Fruit fly (Drosophila melanogaster) whole organism: Measurements from ENCODE around the gene CG44153.

Experiments used
- CG8478 ChIP-seq: fragments of >200 bp; optimal IDR thresholded peaks from 2 replicates; lab custom pipeline; 2018; ENCODE audit warnings: inconsistent platforms
- Dll ChIP-seq: fragments of >200 bp; optimal IDR thresholded peaks from 2 replicates; lab custom pipeline; 2017
- EcR ChIP-seq, 2 experiments: fragments of >200 bp; optimal IDR thresholded peaks; 2 replicates each; lab custom pipeline; 2017; ENCODE audit warnings: missing biosample characterization in 2 of 2, missing genetic modification characterization in 2 of 2, missing genetic modification reagents in 2 of 2
- pan ChIP-seq: fragments of >200 bp; optimal IDR thresholded peaks from 2 replicates; lab custom pipeline; 2017
- psq ChIP-seq: fragments of >200 bp; optimal IDR thresholded peaks from 2 replicates; lab custom pipeline; 2017
- usp ChIP-seq: fragments of >200 bp; optimal IDR thresholded peaks from 2 replicates; lab custom pipeline; 2017; ENCODE audit warnings: missing biosample characterization, missing genetic modification characterization, mixed read lengths

CG44153 gene

DNA sequence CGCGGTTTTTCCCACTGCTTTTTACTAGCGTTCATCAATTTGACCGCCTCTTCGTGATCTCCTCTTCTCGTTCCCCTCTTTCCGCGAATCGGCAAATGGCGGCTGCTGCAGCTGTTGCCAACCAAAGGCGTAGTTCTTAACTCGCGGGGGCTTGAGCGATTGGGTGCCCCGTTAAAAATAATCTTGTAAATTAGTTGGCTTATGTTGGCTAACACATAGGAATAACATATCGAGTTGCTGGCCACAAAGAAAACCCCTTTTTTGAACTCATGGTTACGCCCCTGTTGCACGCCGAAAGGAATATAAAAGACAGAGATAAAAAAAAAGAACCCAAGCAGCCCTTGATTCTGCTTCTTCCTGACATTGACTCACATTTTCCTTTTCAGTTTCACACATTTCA is 122.8 kb downstream of the CG44153 start:
- no peak for TF ChIP-seq pan (lab: Kevin White, UChicago)
- no peak for TF ChIP-seq CG8478 (lab: Kevin White, UChicago)
- no peak for TF ChIP-seq usp
- no peak for TF ChIP-seq EcR (GFP tag; optimal IDR thresholded peaks at IDR 0.05; lab: Kevin White, UChicago)

- no peak for TF ChIP-seq EcR (GFP tag; optimal IDR thresholded peaks at IDR 0.05; lab: Kevin White, UChicago)
- TF ChIP-seq usp = no peak
- no peak for TF ChIP-seq CG8478 (lab: Kevin White, UChicago)
- no peak for TF ChIP-seq Dll
- TF ChIP-seq psq (lab: Kevin White, UChicago) = no peak
- TF ChIP-seq pan (lab: Kevin White, UChicago) = no peak
Observed at dm6 chr2L:10056705-10057104, 123.4 kb downstream of the CG44153 start, which contains the start of gene Pen. TSS of gene Pen (plus strand) at chr2L:10056900.

- TF ChIP-seq CG8478 (lab: Kevin White, UChicago) (no peak), EcR (GFP tag; optimal IDR thresholded peaks at IDR 0.05; lab: Kevin White, UChicago) (no peak), psq (lab: Kevin White, UChicago) (no peak), pan (lab: Kevin White, UChicago) (no peak)
Observed at dm6 chr2L:10053583-10054263, 126.3 kb downstream of the CG44153 start, which contains the start of gene Cpr31A. TSS of gene Cpr31A (plus strand) at chr2L:10054213.

- TF ChIP-seq CG8478 (lab: Kevin White, UChicago) (no peak), Dll (no peak), usp (no peak), psq (lab: Kevin White, UChicago) (no peak), EcR (GFP tag; optimal IDR thresholded peaks at IDR 0.05; lab: Kevin White, UChicago) (no peak), pan (lab: Kevin White, UChicago) (no peak)
Observed at dm6 chr2L:10049280-10049679, 130.8 kb downstream of the CG44153 start, which contains the start of gene CG33301. TSS of gene CG33301 (plus strand) at chr2L:10049580.

DNA sequence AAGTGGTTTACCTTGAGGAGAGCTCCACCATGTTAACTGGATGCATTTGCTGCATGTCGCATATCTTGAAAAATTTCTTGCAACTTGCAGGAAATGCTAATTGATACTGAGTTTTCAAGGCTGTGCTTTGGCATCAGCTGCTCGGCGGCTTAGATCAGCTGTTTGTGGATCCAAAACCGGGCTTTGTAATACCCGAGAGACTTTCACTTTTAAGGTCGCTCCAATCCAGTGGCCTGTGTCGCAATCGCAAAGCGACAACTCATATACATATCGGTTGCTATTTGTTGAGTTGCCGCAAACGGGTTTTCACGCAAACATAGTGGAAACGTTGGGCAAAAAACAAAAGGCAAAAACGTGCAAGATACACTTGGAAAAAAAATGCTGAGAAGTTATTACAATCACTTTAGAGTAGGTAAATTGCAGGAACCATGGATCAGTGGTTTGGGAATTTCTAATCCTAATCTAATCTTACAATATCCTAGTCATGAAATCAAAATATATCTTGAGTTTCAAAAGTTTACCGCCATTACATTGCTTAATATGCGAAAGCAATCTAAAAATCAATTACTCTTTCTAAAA is 144.2 kb downstream of the CG44153 start:
- TF ChIP-seq Dll = no peak
- no peak for TF ChIP-seq psq (lab: Kevin White, UChicago)
- TF ChIP-seq pan (lab: Kevin White, UChicago) = no peak
- TF ChIP-seq CG8478 (lab: Kevin White, UChicago) = no peak
- no peak for TF ChIP-seq EcR (GFP tag; optimal IDR thresholded peaks at IDR 0.05; lab: Kevin White, UChicago)
- TF ChIP-seq usp = no peak

DNA sequence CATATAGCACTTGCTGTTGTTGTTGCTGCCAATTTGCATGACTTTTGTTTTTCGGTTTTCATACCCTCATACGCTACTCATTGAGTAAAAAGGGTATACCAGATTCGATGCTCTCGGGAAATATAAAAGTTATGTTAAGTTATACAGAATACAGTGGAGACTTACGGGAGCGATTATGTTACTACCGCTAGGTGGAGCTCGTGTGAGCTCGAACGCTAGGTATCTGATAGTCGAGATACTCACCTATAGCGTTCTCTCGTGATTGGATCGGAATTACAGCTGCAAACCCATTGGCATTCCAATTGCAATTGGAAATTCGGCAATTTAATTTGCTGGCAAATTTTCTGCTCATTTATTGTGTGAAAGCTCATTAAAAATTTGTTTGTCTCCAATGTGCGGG is 146.6 kb downstream of the CG44153 start:
- no peak for TF ChIP-seq pan (lab: Kevin White, UChicago)
- no peak for TF ChIP-seq Dll
- no peak for TF ChIP-seq EcR (GFP tag; optimal IDR thresholded peaks at IDR 0.05; lab: Kevin White, UChicago)
- TF ChIP-seq CG8478 (lab: Kevin White, UChicago) = no peak
- no peak for TF ChIP-seq psq (lab: Kevin White, UChicago)
- TF ChIP-seq usp = no peak

- TF ChIP-seq EcR (GFP tag; optimal IDR thresholded peaks at IDR 0.05; lab: Kevin White, UChicago) (no peak), Dll (no peak), psq (lab: Kevin White, UChicago) (no peak), CG8478 (lab: Kevin White, UChicago) (no peak), pan (lab: Kevin White, UChicago) (no peak), usp (no peak)
Observed at dm6 chr2L:10032415-10032814, 147.6 kb downstream of the CG44153 start, which contains the start of gene obst-B. TSS of gene obst-B (plus strand) at chr2L:10032690.

dm6 chr2L:10026376-10026775 is 153.7 kb downstream of the CG44153 start, which contains the start of gene CG13127:
TSS of gene CG13127 (plus strand) at chr2L:10026676.
- TF ChIP-seq pan (lab: Kevin White, UChicago) = no peak
- TF ChIP-seq EcR (GFP tag; optimal IDR thresholded peaks at IDR 0.05; lab: Kevin White, UChicago) = no peak
- no peak for TF ChIP-seq usp
- TF ChIP-seq Dll = no peak

- TF ChIP-seq psq (lab: Kevin White, UChicago) (no peak), Dll (no peak), pan (lab: Kevin White, UChicago) (no peak), EcR (GFP tag; optimal IDR thresholded peaks at IDR 0.05; lab: Kevin White, UChicago) (no peak), usp (no peak), CG8478 (lab: Kevin White, UChicago) (no peak)
Observed at dm6 chr2L:10017363-10017762, 162.7 kb downstream of the CG44153 start, which contains the start of gene CG13131. TSS of gene CG13131 (minus strand) at chr2L:10017463.
